Worm (Caenorhabditis elegans) whole organism, L3 larva: Measurements from ENCODE around the gene H03E18.1.

Experiments used
- ceh-82 ChIP-seq: fragments of 150-350 bp; optimal IDR thresholded peaks from 2 replicates; lab custom pipeline; 2014; ENCODE audit warnings: missing biosample characterization, missing genetic modification characterization
- elt-1 ChIP-seq: fragments of 150-350 bp; optimal IDR thresholded peaks from 2 replicates; lab custom pipeline; 2014; ENCODE audit warnings: missing biosample characterization, missing genetic modification characterization
- fos-1 ChIP-seq: fragments of 150-350 bp; optimal IDR thresholded peaks from 2 replicates; lab custom pipeline; 2014; ENCODE audit warnings: missing biosample characterization, missing genetic modification characterization
- lin-39 ChIP-seq: fragments of 150-350 bp; optimal IDR thresholded peaks from 2 replicates; lab custom pipeline; 2018; ENCODE audit warnings: missing biosample characterization, missing genetic modification reagents, missing genetic modification characterization
- nhr-25 ChIP-seq: sonication (generic microtip); optimal IDR thresholded peaks from 2 replicates; lab custom pipeline; 2017; ENCODE audit warnings: missing biosample characterization, missing genetic modification characterization
- pha-4 ChIP-seq: fragments of 150-350 bp; optimal IDR thresholded peaks from 2 replicates; lab custom pipeline; 2014; ENCODE audit warnings: missing biosample characterization, missing genetic modification reagents, missing genetic modification characterization
- unc-62 ChIP-seq: fragments of 150-350 bp; sonication (generic microtip); optimal IDR thresholded peaks from 4 replicates; lab custom pipeline; 2014; ENCODE audit warnings: missing biosample characterization, missing genetic modification reagents, missing genetic modification characterization

DNA sequence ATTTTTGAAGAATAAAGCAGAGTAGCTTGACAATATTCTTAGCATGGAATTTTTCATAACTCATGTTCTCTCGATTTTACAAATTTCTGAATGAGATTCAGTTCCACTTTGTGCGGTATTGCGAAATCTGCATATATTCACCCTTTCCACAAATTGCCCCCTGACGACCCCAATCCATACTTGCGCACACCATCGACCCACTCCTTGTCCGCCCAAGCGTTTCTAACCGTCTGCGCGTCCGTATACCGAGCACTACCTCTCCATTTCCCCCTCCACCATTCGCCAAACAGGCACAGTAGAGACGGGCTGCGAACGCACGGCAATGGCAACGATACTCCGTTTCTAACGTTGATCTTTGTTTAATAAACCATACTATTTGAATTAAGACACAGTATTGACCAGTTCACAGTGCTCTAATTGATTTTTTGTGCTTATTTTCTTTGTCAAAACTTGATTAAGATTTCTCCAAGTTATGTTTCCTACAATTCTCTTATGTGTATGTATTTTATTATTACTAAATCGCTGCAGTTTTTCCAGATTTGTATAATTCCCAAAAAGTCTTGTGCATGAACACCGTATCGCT is 49.0 kb downstream of the H03E18.1 start, which contains the start of gene utx-1:
- TF ChIP-seq pha-4 (peak; percentile 1), nhr-25 (tag; lab: Kevin White, UChicago) (peak; percentile 26), ceh-82 (no peak), unc-62 (GFP tag; lab: Kevin White, UChicago) (no peak), fos-1 (no peak), elt-1 (tag; lab: Kevin White, UChicago) (no peak), lin-39 (tag; lab: Kevin White, UChicago) (peak; percentile 68)
